Worm (Caenorhabditis elegans) whole organism, L4 larva: ENCODE results near the gene R09A8.5.

Experiments used
- R02D3.7 ChIP-seq: fragments of 150-350 bp; sonication (generic microtip); optimal IDR thresholded peaks from 3 replicates; lab custom pipeline; 2014; ENCODE audit warnings: missing biosample characterization, missing genetic modification characterization
- Y48G9A.11 ChIP-seq: fragments of 200-800 bp; sonication (Bioruptor generic); IDR thresholded peaks from 2 replicates; pipeline ENCODE4 v1.3.6; 2022; ENCODE audit warnings: missing genetic modification reagents, missing genetic modification characterization, missing compliant biosample characterization
- aly-2 ChIP-seq: sonication (generic microtip); optimal IDR thresholded peaks from 2 replicates; lab custom pipeline; 2018; ENCODE audit warnings: missing biosample characterization, missing genetic modification characterization
- daf-12 ChIP-seq: fragments of 150-350 bp; optimal IDR thresholded peaks from 2 replicates; lab custom pipeline; 2014; ENCODE audit warnings: missing biosample characterization, missing genetic modification reagents, missing genetic modification characterization
- egl-27 ChIP-seq: sonication (generic microtip); optimal IDR thresholded peaks from 3 replicates; lab custom pipeline; 2017; ENCODE audit warnings: missing biosample characterization, missing genetic modification reagents, missing genetic modification characterization
- fkh-10 ChIP-seq: fragments of 150-350 bp; optimal IDR thresholded peaks from 2 replicates; lab custom pipeline; 2014; ENCODE audit warnings: missing biosample characterization, missing genetic modification reagents, missing genetic modification characterization
- hlh-30 ChIP-seq: sonication (generic microtip); optimal IDR thresholded peaks from 2 replicates; lab custom pipeline; 2017; ENCODE audit warnings: antibody characterized with exemption, mild to moderate bottlenecking, missing genetic modification characterization, missing compliant biosample characterization; ENCODE audit not compliant: insufficient read depth
- hmg-1.1 ChIP-seq: fragments of 200-800 bp; sonication (Bioruptor generic); IDR thresholded peaks from 2 replicates; pipeline ENCODE4 v1.3.6; 2022; ENCODE audit warnings: missing genetic modification reagents, missing genetic modification characterization, missing compliant biosample characterization
- nhr-76 ChIP-seq: fragments of 150-350 bp; optimal IDR thresholded peaks from 2 replicates; lab custom pipeline; 2014; ENCODE audit warnings: missing biosample characterization, missing genetic modification characterization
- skn-1 ChIP-seq: fragments of 150-350 bp; optimal IDR thresholded peaks from 2 replicates; lab custom pipeline; 2014; ENCODE audit warnings: missing biosample characterization, missing genetic modification characterization
- snpc-4 ChIP-seq: fragments of 150-350 bp; optimal IDR thresholded peaks from 2 replicates; lab custom pipeline; 2014; ENCODE audit warnings: missing biosample characterization, missing genetic modification characterization

DNA sequence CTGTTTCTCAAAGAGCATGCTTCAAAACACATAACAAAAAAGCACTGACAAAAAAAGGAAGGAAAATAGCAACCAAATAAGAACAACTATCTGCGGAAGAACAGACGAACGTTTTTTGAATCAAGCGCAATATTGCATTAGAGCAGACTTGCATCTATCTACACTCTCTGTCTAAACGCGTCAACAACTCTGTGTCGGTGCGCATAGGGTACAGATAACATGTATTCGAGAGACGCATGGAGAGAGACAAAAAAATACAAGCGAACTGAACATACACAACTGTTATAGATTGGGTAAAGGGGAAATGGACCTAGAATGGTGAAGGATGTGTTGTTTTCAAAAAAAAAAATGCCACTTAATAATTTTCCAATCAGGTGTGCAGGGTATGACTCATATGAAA, 5.3 kb downstream of the R09A8.5 start:
- no peak for TF ChIP-seq egl-27 (tag; lab: Kevin White, UChicago)
- TF ChIP-seq Y48G9A.11, result no peak
- peak; percentile 37 for TF ChIP-seq fkh-10
- no peak for TF ChIP-seq snpc-4 (tag; lab: Kevin White, UChicago)
- no peak for TF ChIP-seq skn-1 (tag; lab: Kevin White, UChicago)
- peak; percentile 27 for TF ChIP-seq hlh-30 (tag; lab: Kevin White, UChicago)
- TF ChIP-seq aly-2 (tag; lab: Kevin White, UChicago), result no peak
- TF ChIP-seq hmg-1.1 (GFP tag; lab: Robert Waterston, UW), result no peak
- TF ChIP-seq R02D3.7 (tag; lab: Kevin White, UChicago), result no peak
- no peak for TF ChIP-seq daf-12
- no peak for TF ChIP-seq nhr-76 (tag; lab: Kevin White, UChicago)
